Worm (Caenorhabditis elegans): ENCODE data around the gene clc-22.

- no peak for TF ChIP-seq him-1 (tag; optimal IDR thresholded peaks at IDR 0.05)
- no peak for TF ChIP-seq W03F9.2 (tag; optimal IDR thresholded peaks at IDR 0.05)
Measured at ce11 chrII:3978198-3978597, 17.7 kb downstream of the clc-22 start.
